Worm (Caenorhabditis elegans): ENCODE measurements around the gene pycr-4.

The pycr-4 gene

DNA sequence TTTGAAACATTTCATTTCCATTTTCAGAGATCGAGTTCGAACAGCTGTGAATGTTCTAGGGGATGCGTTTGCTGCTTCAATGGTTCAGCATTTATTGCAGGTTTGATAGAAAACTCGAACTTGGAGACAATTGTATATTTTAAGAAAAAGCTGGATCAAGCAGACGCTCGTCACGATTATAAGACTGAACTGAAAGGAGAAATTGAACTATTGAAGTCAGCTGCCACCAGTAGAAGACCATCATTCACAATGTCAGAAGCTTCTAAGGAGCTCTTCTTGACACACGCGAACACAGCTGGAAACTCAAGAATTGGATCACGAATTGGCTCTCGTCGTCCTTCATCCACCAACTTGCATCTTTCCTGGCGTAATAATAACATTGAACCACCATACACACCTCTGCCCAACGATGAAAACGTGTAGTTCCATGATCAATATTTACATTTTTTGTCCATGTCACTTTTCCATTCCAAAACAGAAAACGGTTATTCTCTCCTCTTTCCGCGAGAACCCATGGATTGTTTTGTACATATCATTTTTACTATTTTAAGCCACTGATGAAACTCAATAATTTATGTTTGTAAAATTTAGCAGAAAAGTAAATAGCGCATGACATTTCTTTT lies 28.9 kb upstream of the pycr-4 start:
- TF ChIP-seq ceh-9 (tag; optimal IDR thresholded peaks at IDR 0.05) (no peak), lin-15B (tag; optimal IDR thresholded peaks at IDR 0.05) (no peak), elt-3 (tag; optimal IDR thresholded peaks at IDR 0.05) (no peak), nhr-77 (tag; optimal IDR thresholded peaks at IDR 0.05) (no peak), unc-62 (GFP tag; optimal IDR thresholded peaks at IDR 0.05) (no peak), eor-1 (tag; optimal IDR thresholded peaks at IDR 0.05) (no peak), unc-39 (tag; optimal IDR thresholded peaks at IDR 0.05) (no peak), nhr-25 (tag; optimal IDR thresholded peaks at IDR 0.05) (no peak), ztf-11 (tag; optimal IDR thresholded peaks at IDR 0.05) (no peak), tbx-2 (tag; optimal IDR thresholded peaks at IDR 0.05) (no peak), lsy-12 (tag; optimal IDR thresholded peaks at IDR 0.05) (peak; percentile 48), ceh-16 (tag; optimal IDR thresholded peaks at IDR 0.05) (no peak), elt-1 (tag; optimal IDR thresholded peaks at IDR 0.05) (no peak), ztf-4 (tag; optimal IDR thresholded peaks at IDR 0.05) (no peak), ama-1 (optimal IDR thresholded peaks at IDR 0.05) (peak; percentile 95), aly-2 (tag; optimal IDR thresholded peaks at IDR 0.05) (peak; percentile 44), hmg-11 (tag; optimal IDR thresholded peaks at IDR 0.05) (no peak), lin-39 (tag; optimal IDR thresholded peaks at IDR 0.05) (peak; percentile 25), pqm-1 (tag; optimal IDR thresholded peaks at IDR 0.05) (peak; percentile 4), elt-2 (tag; optimal IDR thresholded peaks at IDR 0.05) (peak; percentile 38), R02D3.7 (tag; optimal IDR thresholded peaks at IDR 0.05) (peak; percentile 30), pha-4 (tag; optimal IDR thresholded peaks at IDR 0.05) (peak; percentile 65), nhr-43 (tag; optimal IDR thresholded peaks at IDR 0.05; ENCODE audit: poor library complexity, severe bottlenecking) (peak; percentile 54)

DNA sequence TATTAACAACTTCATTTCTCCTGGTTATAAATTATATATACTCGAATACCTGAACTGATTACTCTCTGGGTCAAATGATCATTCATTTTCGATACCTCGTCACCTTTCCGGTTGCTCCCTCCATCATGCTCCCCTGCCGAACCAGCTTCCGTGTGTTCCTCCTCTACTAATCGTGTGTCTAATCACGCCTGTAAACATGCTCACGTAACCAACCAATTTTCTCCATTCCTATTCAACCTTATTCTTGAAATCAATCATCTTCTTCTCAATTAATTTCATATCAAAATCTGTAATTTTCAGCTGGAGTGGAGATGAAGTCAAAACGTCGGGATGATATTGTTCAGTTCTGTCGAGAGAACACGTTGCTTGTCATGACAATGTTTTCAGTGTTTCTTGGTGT lies 26.2 kb upstream of the pycr-4 start, which contains the start of gene glt-6:
glt-6 (plus strand) TSS at position 301 of the 400 bp plus-strand sequence.
- TF ChIP-seq eor-1 (tag; optimal IDR thresholded peaks at IDR 0.05), result no peak
- TF ChIP-seq ceh-16 (tag; optimal IDR thresholded peaks at IDR 0.05), result no peak
- no peak for TF ChIP-seq nhr-25 (tag; optimal IDR thresholded peaks at IDR 0.05)
- no peak for TF ChIP-seq lsy-12 (tag; optimal IDR thresholded peaks at IDR 0.05)
- TF ChIP-seq zag-1 (tag; optimal IDR thresholded peaks at IDR 0.05), result no peak
- TF ChIP-seq mml-1 (tag; optimal IDR thresholded peaks at IDR 0.05), result no peak
- no peak for TF ChIP-seq unc-62 (GFP tag; optimal IDR thresholded peaks at IDR 0.05)
- no peak for TF ChIP-seq fkh-2 (tag; optimal IDR thresholded peaks at IDR 0.05)
- TF ChIP-seq ceh-9 (tag; optimal IDR thresholded peaks at IDR 0.05), result no peak
- no peak for TF ChIP-seq skn-1 (tag; optimal IDR thresholded peaks at IDR 0.05)
- TF ChIP-seq nhr-43 (tag; optimal IDR thresholded peaks at IDR 0.05; ENCODE audit: poor library complexity, severe bottlenecking), result no peak
- TF ChIP-seq nhr-67 (tag; optimal IDR thresholded peaks at IDR 0.05), result no peak
- no peak for TF ChIP-seq nhr-11 (tag; optimal IDR thresholded peaks at IDR 0.05)

DNA sequence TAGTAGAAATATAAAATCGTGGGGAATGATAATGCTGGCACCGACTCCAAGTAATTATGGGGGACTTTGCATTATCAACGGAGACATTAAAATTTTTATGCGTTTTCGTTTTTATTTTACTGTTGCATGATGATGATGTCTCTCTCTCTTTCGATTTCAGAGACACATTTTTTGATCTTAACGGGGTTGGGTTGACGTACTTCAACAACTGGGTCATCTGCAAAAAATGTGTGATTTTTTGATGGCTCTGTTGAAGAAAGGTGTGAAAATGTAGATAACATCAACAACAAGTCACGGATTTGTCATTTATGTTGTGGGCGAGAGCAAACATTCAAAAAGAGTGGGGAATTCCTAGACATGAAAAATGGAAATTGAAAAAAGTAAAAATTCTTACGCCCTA lies 24.2 kb upstream of the pycr-4 start, which contains the start of gene F55G1.15:
F55G1.15 (minus strand) TSS at position 101 of the 400 bp plus-strand sequence.
- no peak for TF ChIP-seq nhr-12 (tag; optimal IDR thresholded peaks at IDR 0.05)
- TF ChIP-seq pha-4 (tag; optimal IDR thresholded peaks at IDR 0.05), result no peak
- TF ChIP-seq lin-15B (tag; optimal IDR thresholded peaks at IDR 0.05), result no peak
- peak; percentile 46 for TF ChIP-seq elt-2 (tag; optimal IDR thresholded peaks at IDR 0.05)
- TF ChIP-seq pqm-1 (tag; optimal IDR thresholded peaks at IDR 0.05), result no peak
- no peak for TF ChIP-seq nhr-77 (tag; optimal IDR thresholded peaks at IDR 0.05)
- TF ChIP-seq tbx-2 (tag; optimal IDR thresholded peaks at IDR 0.05), result no peak
- TF ChIP-seq R02D3.7 (tag; optimal IDR thresholded peaks at IDR 0.05), result no peak
- TF ChIP-seq jun-1 (tag; optimal IDR thresholded peaks at IDR 0.05), result no peak

DNA sequence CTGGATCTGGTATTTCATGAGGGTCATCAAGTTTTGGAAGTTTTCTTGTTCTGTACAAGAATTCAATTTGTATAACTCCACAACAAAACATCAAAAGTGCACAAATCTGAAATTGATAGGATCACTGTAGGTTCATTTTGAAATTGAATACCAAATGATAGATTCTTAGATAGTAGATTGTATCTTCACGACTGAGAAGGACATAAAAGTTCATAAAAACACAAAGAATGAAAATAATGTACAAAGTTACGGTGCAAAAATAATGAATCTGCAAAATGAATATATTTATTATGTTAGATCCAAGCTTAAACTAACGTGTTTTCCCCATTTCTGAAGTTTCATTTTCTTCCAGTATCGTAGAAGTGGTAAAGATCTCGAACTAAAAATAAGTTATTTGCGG lies 23.8 kb upstream of the pycr-4 start:
- TF ChIP-seq elt-1 (tag; optimal IDR thresholded peaks at IDR 0.05) (peak; percentile 64), nhr-76 (tag; optimal IDR thresholded peaks at IDR 0.05) (no peak), nhr-77 (tag; optimal IDR thresholded peaks at IDR 0.05) (no peak)

DNA sequence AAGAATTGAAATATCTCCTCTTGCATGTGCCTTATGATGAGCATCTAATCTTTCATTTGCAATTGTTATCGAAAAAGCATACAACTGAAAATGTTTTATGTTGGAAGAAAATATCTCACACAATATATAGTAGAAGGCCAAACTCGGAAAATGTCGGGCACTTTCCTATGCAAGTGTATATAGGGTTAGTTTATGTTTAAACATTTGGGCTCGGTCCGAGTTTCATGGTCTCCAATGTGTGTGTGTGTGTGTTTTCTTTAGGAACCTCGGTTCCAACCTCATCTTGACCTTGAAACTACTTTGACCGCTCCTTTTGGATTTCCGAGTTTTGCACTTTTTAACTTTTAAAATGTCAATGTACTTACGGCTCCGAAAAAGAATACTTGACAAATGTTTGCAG lies 22.2 kb upstream of the pycr-4 start:
- TF ChIP-seq fos-1 (tag; optimal IDR thresholded peaks at IDR 0.05), result no peak
- TF ChIP-seq snpc-4 (tag; optimal IDR thresholded peaks at IDR 0.05), result peak; percentile 63
- TF ChIP-seq nhr-67 (tag; optimal IDR thresholded peaks at IDR 0.05), result no peak
- TF ChIP-seq egl-27 (tag; optimal IDR thresholded peaks at IDR 0.05), result no peak
- TF ChIP-seq ztf-4 (tag; optimal IDR thresholded peaks at IDR 0.05), result no peak
- TF ChIP-seq lin-15B (tag; optimal IDR thresholded peaks at IDR 0.05), result no peak
- TF ChIP-seq sea-2 (GFP tag; optimal IDR thresholded peaks at IDR 0.05), result no peak
- TF ChIP-seq nhr-237 (tag; optimal IDR thresholded peaks at IDR 0.05), result no peak
- no peak for TF ChIP-seq jun-1 (tag; optimal IDR thresholded peaks at IDR 0.05)

Data from whole organism, L3 larva.